Fruit fly (Drosophila melanogaster) whole organism, wandering third instar larva: ENCODE data around the gene CG8032.

Experiments used
- Abd-B ChIP-seq: fragments of >200 bp; optimal IDR thresholded peaks from 2 replicates; lab custom pipeline; 2017; ENCODE audit warnings: missing biosample characterization, missing genetic modification characterization
- CG32264 ChIP-seq: fragments of 200-800 bp; sonication (Bioruptor generic); optimal IDR thresholded peaks from 2 replicates; lab custom pipeline; 2016; ENCODE audit warnings: missing biosample characterization, missing genetic modification characterization
- CG9705 ChIP-seq: fragments of 200-800 bp; sonication (Bioruptor generic); optimal IDR thresholded peaks from 2 replicates; lab custom pipeline; 2018; ENCODE audit warnings: missing biosample characterization, mild to moderate bottlenecking, missing genetic modification characterization
- CrebA ChIP-seq: fragments of 200-800 bp; sonication (Bioruptor generic); optimal IDR thresholded peaks from 2 replicates; lab custom pipeline; 2016; ENCODE audit warnings: missing biosample characterization, mild to moderate bottlenecking, missing genetic modification characterization, borderline replicate concordance
- Dfd ChIP-seq: fragments of >200 bp; optimal IDR thresholded peaks from 2 replicates; lab custom pipeline; 2017; ENCODE audit warnings: missing biosample characterization, missing genetic modification characterization
- Dif ChIP-seq: fragments of 200-275, 200-300 bp; sonication (Bioruptor generic); optimal IDR thresholded peaks from 2 replicates; lab custom pipeline; 2018; ENCODE audit warnings: missing biosample characterization, missing genetic modification characterization; ENCODE audit not compliant: partially characterized antibody
- GATAd ChIP-seq: sonication (Bioruptor generic); optimal IDR thresholded peaks from 2 replicates; lab custom pipeline; 2016; ENCODE audit warnings: missing biosample characterization, missing genetic modification characterization
- HLH106 ChIP-seq: fragments of 200-800 bp; optimal IDR thresholded peaks from 3 replicates; lab custom pipeline; 2019; ENCODE audit warnings: missing biosample characterization, mild to moderate bottlenecking, missing genetic modification characterization, moderate library complexity
- Hnf4 ChIP-seq: fragments of 200-800 bp; sonication (Bioruptor generic); optimal IDR thresholded peaks from 2 replicates; lab custom pipeline; 2016; ENCODE audit warnings: missing biosample characterization, mild to moderate bottlenecking, missing genetic modification characterization
- Hr78 ChIP-seq: fragments of >200 bp; optimal IDR thresholded peaks from 2 replicates; lab custom pipeline; 2017; ENCODE audit warnings: missing biosample characterization, missing genetic modification characterization
- Hr83 ChIP-seq: fragments of 200-300 bp; sonication (Bioruptor generic); optimal IDR thresholded peaks from 2 replicates; lab custom pipeline; 2016; ENCODE audit warnings: missing biosample characterization, mild to moderate bottlenecking, missing genetic modification characterization, moderate library complexity; ENCODE audit not compliant: poor library complexity, severe bottlenecking
- Jra ChIP-seq: sonication (Bioruptor generic); optimal IDR thresholded peaks from 2 replicates; lab custom pipeline; 2016; ENCODE audit warnings: missing biosample characterization, missing genetic modification characterization
- Mio ChIP-seq: sonication (Bioruptor generic); optimal IDR thresholded peaks from 2 replicates; lab custom pipeline; 2016; ENCODE audit warnings: missing biosample characterization, missing genetic modification characterization
- Myc ChIP-seq: fragments of >200 bp; optimal IDR thresholded peaks from 2 replicates; lab custom pipeline; 2017
- N ChIP-seq: fragments of >200 bp; optimal IDR thresholded peaks from 2 replicates; lab custom pipeline; 2018; ENCODE audit warnings: missing biosample characterization, missing external identifiers, missing genetic modification characterization
- OdsH ChIP-seq: fragments of 200-800 bp; sonication (Bioruptor generic); optimal IDR thresholded peaks from 2 replicates; lab custom pipeline; 2016; ENCODE audit warnings: missing biosample characterization, mild to moderate bottlenecking, missing genetic modification characterization
- Rel ChIP-seq, 2 experiments: fragments of 200-800 bp; sonication (Bioruptor generic) in 1 of 2; optimal IDR thresholded peaks; 2 replicates in 1 of 2; 3 replicates in 1 of 2; lab custom pipeline; 2016 to 2019; ENCODE audit warnings: mild to moderate bottlenecking in 2 of 2, missing biosample characterization in 2 of 2, missing genetic modification characterization in 2 of 2, moderate library complexity in 1 of 2
- Sp1 ChIP-seq: fragments of 200-800 bp; sonication (Bioruptor generic); optimal IDR thresholded peaks from 3 replicates; lab custom pipeline; 2019; ENCODE audit warnings: missing biosample characterization, mild to moderate bottlenecking, missing genetic modification characterization, moderate library complexity
- Vsx2 ChIP-seq: fragments of 200-300, 225-300 bp; sonication (Bioruptor generic); optimal IDR thresholded peaks from 2 replicates; lab custom pipeline; 2018; ENCODE audit warnings: missing biosample characterization, missing genetic modification characterization; ENCODE audit not compliant: partially characterized antibody
- br ChIP-seq: fragments of 200-800 bp; sonication (Bioruptor generic); optimal IDR thresholded peaks from 2 replicates; lab custom pipeline; 2016; ENCODE audit warnings: missing biosample characterization, missing genetic modification characterization
- brk ChIP-seq: fragments of 200-800 bp; sonication (Bioruptor generic); optimal IDR thresholded peaks from 2 replicates; lab custom pipeline; 2016; ENCODE audit warnings: missing biosample characterization, mild to moderate bottlenecking, missing genetic modification characterization
- dl ChIP-seq, 2 experiments: fragments of 175-275, 200-275 bp in 1 of 2; fragments of 200-275 bp in 1 of 2; sonication (Bioruptor generic); optimal IDR thresholded peaks; lab custom pipeline; 2018; ENCODE audit warnings: mild to moderate bottlenecking in 2 of 2, missing biosample characterization in 2 of 2, missing genetic modification characterization in 2 of 2, moderate library complexity in 2 of 2; ENCODE audit not compliant: partially characterized antibody in 2 of 2, insufficient read depth in 1 of 2
- dmrt93B ChIP-seq: fragments of 200-800 bp; sonication (Bioruptor generic); optimal IDR thresholded peaks from 2 replicates; lab custom pipeline; 2018; ENCODE audit warnings: missing biosample characterization, mild to moderate bottlenecking, missing genetic modification characterization
- dsf ChIP-seq: sonication (Bioruptor generic); optimal IDR thresholded peaks from 2 replicates; lab custom pipeline; 2016; ENCODE audit warnings: missing biosample characterization, missing genetic modification characterization, borderline replicate concordance
- ey ChIP-seq: fragments of 200-800 bp; sonication (Bioruptor generic); optimal IDR thresholded peaks from 2 replicates; lab custom pipeline; 2016; ENCODE audit warnings: missing biosample characterization, missing genetic modification characterization
- foxo ChIP-seq, 2 experiments: fragments of 200-800 bp; sonication (Bioruptor generic); optimal IDR thresholded peaks; 2 replicates in 1 of 2; 3 replicates in 1 of 2; lab custom pipeline; 2016 to 2017; ENCODE audit warnings: missing biosample characterization in 2 of 2, missing genetic modification characterization in 2 of 2
- fru ChIP-seq: fragments of 200-800 bp; sonication (Bioruptor generic); optimal IDR thresholded peaks from 3 replicates; lab custom pipeline; 2016; ENCODE audit warnings: missing biosample characterization, mild to moderate bottlenecking, missing genetic modification characterization
- h ChIP-seq: fragments of 200-800 bp; sonication (Bioruptor generic); optimal IDR thresholded peaks from 3 replicates; lab custom pipeline; 2016; ENCODE audit warnings: missing biosample characterization, mild to moderate bottlenecking, missing genetic modification characterization
- jim ChIP-seq: fragments of 175-275, 200-325 bp; sonication (Bioruptor generic); optimal IDR thresholded peaks from 2 replicates; lab custom pipeline; 2016; ENCODE audit warnings: missing biosample characterization, mild to moderate bottlenecking, missing genetic modification characterization
- lola ChIP-seq: fragments of >200 bp; optimal IDR thresholded peaks from 2 replicates; lab custom pipeline; 2017; ENCODE audit warnings: missing biosample characterization, missing genetic modification characterization
- pan ChIP-seq: fragments of >200 bp; optimal IDR thresholded peaks from 2 replicates; lab custom pipeline; 2017
- psq ChIP-seq: fragments of 200-800 bp; sonication (Bioruptor generic); optimal IDR thresholded peaks from 3 replicates; lab custom pipeline; 2017; ENCODE audit warnings: missing biosample characterization, mild to moderate bottlenecking, missing genetic modification characterization, moderate library complexity
- rgr ChIP-seq: fragments of 200-800 bp; sonication (Bioruptor generic); optimal IDR thresholded peaks from 3 replicates; lab custom pipeline; 2016; ENCODE audit warnings: missing biosample characterization, mild to moderate bottlenecking, missing genetic modification characterization
- sage ChIP-seq: fragments of 200-800 bp; sonication (Bioruptor generic); optimal IDR thresholded peaks from 2 replicates; lab custom pipeline; 2016; ENCODE audit warnings: missing biosample characterization, mild to moderate bottlenecking, missing genetic modification characterization
- sv ChIP-seq: fragments of 200-800 bp; sonication (Bioruptor generic); optimal IDR thresholded peaks from 3 replicates; lab custom pipeline; 2016; ENCODE audit warnings: missing biosample characterization, missing genetic modification characterization
- tai ChIP-seq: sonication (Bioruptor generic); optimal IDR thresholded peaks from 2 replicates; lab custom pipeline; 2016; ENCODE audit warnings: missing biosample characterization, missing genetic modification characterization
- usp ChIP-seq: fragments of >200 bp; optimal IDR thresholded peaks from 2 replicates; lab custom pipeline; 2017; ENCODE audit warnings: missing biosample characterization, missing genetic modification characterization
- woc ChIP-seq: sonication (Bioruptor generic); optimal IDR thresholded peaks from 2 replicates; lab custom pipeline; 2016; ENCODE audit warnings: missing biosample characterization, mild to moderate bottlenecking, missing genetic modification characterization

The CG8032 gene

dm6 chr3R:8645580-8646220 lies 18.2 kb upstream of the CG8032 start, which contains the start of gene Cyp313b1:
Gene Cyp313b1 (minus strand): TSS chr3R:8645650.
- TF ChIP-seq lola (GFP tag; lab: Kevin White, UChicago) (no peak), h (GFP tag; lab: Kevin White, UChicago) (peak; percentile 24), OdsH (GFP tag; lab: Kevin White, UChicago) (no peak)

- TF ChIP-seq brk (GFP tag; lab: Kevin White, UChicago) (peak; percentile 95), lola (GFP tag; lab: Kevin White, UChicago) (no peak), Rel (GFP tag; optimal IDR thresholded peaks at IDR 0.05; lab: Kevin White, UChicago) (peak; percentile 89), Rel (tag; optimal IDR thresholded peaks at IDR 0.05; lab: Kevin White, UChicago) (peak; percentile 90), foxo (GFP tag; optimal IDR thresholded peaks at IDR 0.05; lab: Kevin White, UChicago) (peak; percentile 95 to 99), Hr83 (GFP tag; lab: Kevin White, UChicago) (peak; percentile 91), CG32264 (GFP tag; lab: Kevin White, UChicago) (peak; percentile 96), GATAd (GFP tag; lab: Kevin White, UChicago) (peak; percentile 95), psq (GFP tag; lab: Kevin White, UChicago) (peak; percentile 96), Dfd (GFP tag; lab: Kevin White, UChicago) (peak; percentile 54), tai (GFP tag; lab: Kevin White, UChicago) (no peak), Dif (no peak), Abd-B (GFP tag; lab: Kevin White, UChicago) (no peak), Jra (GFP tag; lab: Kevin White, UChicago) (peak; percentile 96), dmrt93B (GFP tag; lab: Kevin White, UChicago) (peak; percentile 98), CrebA (no peak), rgr (peak; percentile 99), sage (peak; percentile 97), Vsx2 (GFP tag; lab: Kevin White, UChicago) (no peak), sv (peak; percentile 99), fru (GFP tag; lab: Kevin White, UChicago) (peak; percentile 98), usp (GFP tag; lab: Kevin White, UChicago) (no peak), jim (GFP tag; lab: Kevin White, UChicago) (peak; percentile 64), Hnf4 (peak; percentile 99), Sp1 (GFP tag; lab: Kevin White, UChicago) (peak; percentile 98), N (GFP tag; lab: Kevin White, UChicago) (no peak), dl (GFP tag; optimal IDR thresholded peaks at IDR 0.05; lab: Kevin White, UChicago; ENCODE audit: insufficient read depth in 1 of 2, partially characterized antibody in 2 of 2) (no peak), h (GFP tag; lab: Kevin White, UChicago) (peak; percentile 99), HLH106 (tag; lab: Kevin White, UChicago) (peak; percentile 99), CG9705 (peak; percentile 98), Myc (no peak), ey (GFP tag; lab: Kevin White, UChicago) (peak; percentile 99), br (GFP tag; lab: Kevin White, UChicago) (peak; percentile 99), OdsH (GFP tag; lab: Kevin White, UChicago) (peak; percentile 98), woc (GFP tag; lab: Kevin White, UChicago) (peak; percentile 99), Mio (GFP tag; lab: Kevin White, UChicago) (peak; percentile 89), Hr78 (GFP tag; lab: Kevin White, UChicago) (no peak), dsf (GFP tag; lab: Kevin White, UChicago) (peak; percentile 95), pan (lab: Kevin White, UChicago) (no peak)
- TF ChIP-seq, all 38 proteins: peak for 26
These were observed 13.2 kb upstream of the CG8032 start, which contains the start of the genes Mkk4 and SLIRP2 for dm6 chr3R:8650741-8651140. Gene Mkk4 (minus strand): TSS chr3R:8650796. Gene SLIRP2 (plus strand): TSS chr3R:8651084.
